Fruit fly (Drosophila melanogaster) whole organism, embryonic: Measurements from ENCODE around the gene CG13028.

ENCODE experiments used
- ATbp ChIP-seq: fragments of 200-800 bp; sonication (Bioruptor generic); optimal IDR thresholded peaks from 2 replicates; lab custom pipeline; 2017; ENCODE audit warnings: missing biosample characterization, mild to moderate bottlenecking, missing genetic modification characterization, missing genetic modification reagents
- B-H2 ChIP-seq: fragments of 200-800 bp; sonication (Bioruptor generic); optimal IDR thresholded peaks from 2 replicates; lab custom pipeline; 2018; ENCODE audit warnings: missing biosample characterization, mild to moderate bottlenecking, missing genetic modification characterization
- CG10431 ChIP-seq: fragments of 200-800 bp; sonication (Bioruptor generic); optimal IDR thresholded peaks from 3 replicates; lab custom pipeline; 2018; ENCODE audit warnings: missing biosample characterization, mild to moderate bottlenecking, missing genetic modification characterization
- CG11695 ChIP-seq: fragments of 200-800 bp; sonication (Bioruptor generic); IDR thresholded peaks from 3 replicates; pipeline ENCODE4 v1.3.6; 2022; ENCODE audit warnings: missing biosample characterization, missing genetic modification characterization
- CG1233 ChIP-seq: fragments of 200-800 bp; sonication (Bioruptor generic); optimal IDR thresholded peaks from 4 replicates; lab custom pipeline; 2018; ENCODE audit warnings: missing biosample characterization, mild to moderate bottlenecking, missing genetic modification characterization
- CG12744 ChIP-seq: fragments of 200-800 bp; sonication (Bioruptor generic); optimal IDR thresholded peaks from 2 replicates; lab custom pipeline; 2016; ENCODE audit warnings: missing biosample characterization, missing genetic modification characterization
- CG18011 ChIP-seq: fragments of 200-800 bp; sonication (Bioruptor generic); optimal IDR thresholded peaks from 2 replicates; lab custom pipeline; 2017; ENCODE audit warnings: missing biosample characterization, missing genetic modification characterization, mild to moderate bottlenecking, moderate library complexity, missing genotype
- CG18476 ChIP-seq: fragments of 200-800 bp; sonication (Bioruptor generic); optimal IDR thresholded peaks from 2 replicates; lab custom pipeline; 2016; ENCODE audit warnings: missing biosample characterization, mild to moderate bottlenecking, missing genetic modification characterization
- CG31224 ChIP-seq: fragments of 200-800 bp; sonication (Bioruptor generic); IDR thresholded peaks from 2 replicates; pipeline ENCODE4 v1.3.6; 2022; ENCODE audit warnings: missing biosample characterization, missing genetic modification characterization
- CG31441 ChIP-seq: fragments of 200-800 bp; sonication (Bioruptor generic); IDR thresholded peaks from 2 replicates; pipeline ENCODE4 v1.3.6; 2022; ENCODE audit warnings: missing biosample characterization, missing genetic modification characterization
- CG3838 ChIP-seq: fragments of 200-800 bp; sonication (Bioruptor generic); optimal IDR thresholded peaks from 3 replicates; lab custom pipeline; 2016; ENCODE audit warnings: missing biosample characterization, missing genetic modification characterization
- CG4282 ChIP-seq: fragments of 200-800 bp; sonication (Bioruptor generic); optimal IDR thresholded peaks from 2 replicates; lab custom pipeline; 2016; ENCODE audit warnings: missing biosample characterization, missing genetic modification characterization
- CG6765 ChIP-seq: fragments of 200-800 bp; sonication (Bioruptor generic); optimal IDR thresholded peaks from 3 replicates; lab custom pipeline; 2017; ENCODE audit warnings: missing biosample characterization, mild to moderate bottlenecking, missing genetic modification characterization
- CG7372 ChIP-seq: fragments of 200-800 bp; sonication (Bioruptor generic); IDR thresholded peaks from 2 replicates; pipeline ENCODE4 v1.3.6; 2022; ENCODE audit warnings: missing biosample characterization, missing genetic modification characterization
- CG8089 ChIP-seq: fragments of 200-800 bp; sonication (Bioruptor generic); optimal IDR thresholded peaks from 3 replicates; lab custom pipeline; 2016; ENCODE audit warnings: missing biosample characterization, missing genetic modification characterization
- CG8478 ChIP-seq: fragments of >200 bp; optimal IDR thresholded peaks from 2 replicates; lab custom pipeline; 2018
- CG9437 ChIP-seq: fragments of 200-800 bp; sonication (Bioruptor generic); optimal IDR thresholded peaks from 2 replicates; lab custom pipeline; 2018; ENCODE audit warnings: missing biosample characterization, mild to moderate bottlenecking, missing genetic modification characterization
- CG9817 ChIP-seq: fragments of 200-800 bp; sonication (Bioruptor generic); optimal IDR thresholded peaks from 2 replicates; lab custom pipeline; 2018; ENCODE audit warnings: missing biosample characterization, mild to moderate bottlenecking, missing genetic modification characterization, moderate library complexity
- CkIIα-i1 ChIP-seq: fragments of 200-800 bp; sonication (Bioruptor generic); IDR thresholded peaks from 2 replicates; pipeline ENCODE4 v1.3.6; 2022; ENCODE audit warnings: missing biosample characterization, missing genetic modification characterization
- D19B ChIP-seq: fragments of 200-800 bp; sonication (Bioruptor generic); optimal IDR thresholded peaks from 2 replicates; lab custom pipeline; 2017; ENCODE audit warnings: missing biosample characterization, mild to moderate bottlenecking, missing genetic modification characterization
- E2f1 ChIP-seq: fragments of 200-800 bp; sonication (Bioruptor generic); IDR thresholded peaks from 2 replicates; pipeline ENCODE4 v1.3.6; 2022; ENCODE audit warnings: missing biosample characterization, missing genetic modification characterization
- H15 ChIP-seq: fragments of 200-800 bp; sonication (Bioruptor generic); IDR thresholded peaks from 3 replicates; pipeline ENCODE4 v1.3.6; 2022; ENCODE audit warnings: missing biosample characterization, missing genetic modification characterization
- HHEX ChIP-seq: fragments of 200-800 bp; sonication (Bioruptor generic); optimal IDR thresholded peaks from 3 replicates; lab custom pipeline; 2017; ENCODE audit warnings: missing biosample characterization, mild to moderate bottlenecking, missing genetic modification characterization, missing genetic modification reagents
- HLH4C ChIP-seq: fragments of 200-800 bp; sonication (Bioruptor generic); IDR thresholded peaks from 3 replicates; pipeline ENCODE4 v1.3.6; 2022; ENCODE audit warnings: missing biosample characterization, missing genetic modification characterization; ENCODE audit not compliant: partially characterized antibody
- HLH54F ChIP-seq: fragments of 200-800 bp; sonication (Bioruptor generic); optimal IDR thresholded peaks from 3 replicates; lab custom pipeline; 2016; ENCODE audit warnings: missing biosample characterization, missing genetic modification characterization
- HLHmδ ChIP-seq: fragments of 200-800 bp; sonication (Bioruptor generic); optimal IDR thresholded peaks from 2 replicates; lab custom pipeline; 2018; ENCODE audit warnings: missing biosample characterization, mild to moderate bottlenecking, missing genetic modification characterization, moderate library complexity
- Hr3 ChIP-seq: fragments of 200-800 bp; sonication (Bioruptor generic); optimal IDR thresholded peaks from 3 replicates; lab custom pipeline; 2016; ENCODE audit warnings: missing biosample characterization, missing genetic modification characterization
- Kr ChIP-seq: fragments of 200-800 bp; sonication (Bioruptor generic); optimal IDR thresholded peaks from 2 replicates; lab custom pipeline; 2017; ENCODE audit warnings: missing biosample characterization, mild to moderate bottlenecking, missing genetic modification characterization
- Lim3 ChIP-seq: fragments of 200-800 bp; sonication (Bioruptor generic); IDR thresholded peaks from 2 replicates; pipeline ENCODE4 v1.3.6; 2022; ENCODE audit warnings: missing biosample characterization, missing genetic modification characterization
- Stat92E ChIP-seq, 3 experiments: fragments of >200 bp in 2 of 3; fragments of 200-800 bp in 1 of 3; sonication (Bioruptor generic) in 1 of 3; optimal IDR thresholded peaks; 2 replicates each; lab custom pipeline; 2017 to 2019; ENCODE audit warnings: missing biosample characterization in 3 of 3, missing genetic modification characterization in 3 of 3, mild to moderate bottlenecking in 1 of 3, moderate library complexity in 1 of 3
- Usf ChIP-seq: fragments of 200-800 bp; sonication (Bioruptor generic); optimal IDR thresholded peaks from 2 replicates; lab custom pipeline; 2017; ENCODE audit warnings: missing genotype, missing biosample characterization, missing genetic modification characterization
- bbx ChIP-seq: fragments of 200-800 bp; sonication (Bioruptor generic); IDR thresholded peaks from 2 replicates; pipeline ENCODE4 v1.3.6; 2022; ENCODE audit warnings: missing biosample characterization, missing genetic modification characterization; ENCODE audit not compliant: partially characterized antibody
- chinmo ChIP-seq: fragments of 200-800 bp; sonication (Bioruptor generic); IDR thresholded peaks from 4 replicates; pipeline ENCODE4 v1.3.6; 2022; ENCODE audit warnings: missing biosample characterization, missing genetic modification characterization; ENCODE audit not compliant: partially characterized antibody
- croc ChIP-seq: fragments of 200-800 bp; sonication (Bioruptor generic); conservative IDR thresholded peaks from 3 replicates; pipeline ENCODE4 v1.3.6; 2022; ENCODE audit warnings: missing biosample characterization, missing genetic modification characterization
- exex ChIP-seq: fragments of 200-800 bp; sonication (Bioruptor generic); optimal IDR thresholded peaks from 4 replicates; lab custom pipeline; 2018; ENCODE audit warnings: missing biosample characterization, mild to moderate bottlenecking, missing genetic modification characterization, moderate library complexity
- gsb ChIP-seq: fragments of 200-800 bp; sonication (Bioruptor generic); IDR thresholded peaks from 2 replicates; pipeline ENCODE4 v1.3.6; 2022; ENCODE audit warnings: missing biosample characterization, missing genetic modification characterization
- h ChIP-seq: fragments of >200 bp; optimal IDR thresholded peaks from 2 replicates; lab custom pipeline; 2017
- knrl ChIP-seq: fragments of 200-800 bp; sonication (Bioruptor generic); IDR thresholded peaks from 3 replicates; pipeline ENCODE4 v1.3.6; 2022; ENCODE audit warnings: missing biosample characterization, missing genetic modification characterization; ENCODE audit not compliant: partially characterized antibody
- lmd ChIP-seq: fragments of 200-800 bp; sonication (Bioruptor generic); IDR thresholded peaks from 2 replicates; pipeline ENCODE4 v1.3.6; 2022; ENCODE audit warnings: missing biosample characterization, missing genetic modification characterization
- nerfin-1 ChIP-seq: fragments of 200-800 bp; sonication (Bioruptor generic); optimal IDR thresholded peaks from 3 replicates; lab custom pipeline; 2019; ENCODE audit warnings: missing biosample characterization, mild to moderate bottlenecking, missing genetic modification characterization, moderate library complexity
- onecut ChIP-seq: fragments of 200-800 bp; sonication (Bioruptor generic); IDR thresholded peaks from 2 replicates; pipeline ENCODE4 v1.3.6; 2022; ENCODE audit warnings: missing biosample characterization, missing genetic modification characterization
- otp ChIP-seq: fragments of 200-800 bp; sonication (Bioruptor generic); IDR thresholded peaks from 3 replicates; pipeline ENCODE4, ENCODE4 v1.3.6; 2022; ENCODE audit warnings: missing biosample characterization, missing genetic modification characterization
- pfk ChIP-seq: fragments of 200-800 bp; sonication (Bioruptor generic); optimal IDR thresholded peaks from 2 replicates; lab custom pipeline; 2018; ENCODE audit warnings: missing biosample characterization, mild to moderate bottlenecking, missing genetic modification characterization, moderate library complexity
- pho ChIP-seq: fragments of 200-800 bp; sonication (Bioruptor generic); optimal IDR thresholded peaks from 2 replicates; lab custom pipeline; 2016; ENCODE audit warnings: missing biosample characterization, missing genetic modification characterization
- pnt ChIP-seq: fragments of 200-800 bp; sonication (Bioruptor generic); optimal IDR thresholded peaks from 3 replicates; lab custom pipeline; 2016; ENCODE audit warnings: missing biosample characterization, missing genetic modification characterization
- prd ChIP-seq, 3 experiments: fragments of >200 bp in 2 of 3; fragments of 200-800 bp in 1 of 3; sonication (Bioruptor generic) in 1 of 3; optimal IDR thresholded peaks in 2 of 3; IDR thresholded peaks in 1 of 3; 2 replicates in 2 of 3; 3 replicates in 1 of 3; pipeline versions ENCODE4 v1.3.6 to Lab custom; 2017 to 2022; ENCODE audit warnings: missing biosample characterization in 1 of 3, missing genetic modification characterization in 1 of 3
- pros ChIP-seq: fragments of 200-800 bp; sonication (Bioruptor generic); optimal IDR thresholded peaks from 3 replicates; lab custom pipeline; 2019; ENCODE audit warnings: missing biosample characterization, mild to moderate bottlenecking, missing genetic modification characterization, moderate library complexity
- tio ChIP-seq: fragments of 200-800 bp; sonication (Bioruptor generic); optimal IDR thresholded peaks from 2 replicates; lab custom pipeline; 2017; ENCODE audit warnings: missing biosample characterization, missing genetic modification characterization, inconsistent platforms
- zen2 ChIP-seq: fragments of 200-800 bp; sonication (Bioruptor generic); IDR thresholded peaks from 3 replicates; pipeline ENCODE4 v1.3.6; 2022; ENCODE audit warnings: missing biosample characterization, missing genetic modification characterization; ENCODE audit not compliant: partially characterized antibody

Gene CG13028

dm6 chr3L:16956768-16957533, 33.9 kb downstream of the CG13028 start (continued):
- peak; percentile 21 for TF ChIP-seq HLH54F
- TF ChIP-seq CG4282 (GFP tag; lab: Kevin White, UChicago), result no peak
- peak; percentile 52 for TF ChIP-seq HHEX (GFP tag; lab: Kevin White, UChicago)
- peak; percentile 5 for TF ChIP-seq CG12744 (GFP tag; lab: Kevin White, UChicago)
- peak; percentile 54 for TF ChIP-seq CG31224 (GFP tag; lab: Robert Waterston, UW)
- peak; percentile 43 for TF ChIP-seq tio
- no peak for TF ChIP-seq prd (optimal IDR thresholded peaks at IDR 0.05; lab: Kevin White, UChicago)
- TF ChIP-seq prd (GFP tag; IDR thresholded peaks at IDR 0.05; lab: Robert Waterston, UW), result peak; percentile 78
- no peak for TF ChIP-seq HLHmδ
- peak; percentile 55; the same call in 1 of the 3 replicates for TF ChIP-seq H15 (GFP tag; lab: Robert Waterston, UW)
- TF ChIP-seq Hr3, result peak; percentile 69
- TF ChIP-seq CG31441 (GFP tag; lab: Robert Waterston, UW), result peak; percentile 63
- TF ChIP-seq pros, result peak; percentile 24
- TF ChIP-seq bbx (GFP tag; lab: Robert Waterston, UW), result peak; percentile 18; the same call in 1 of the 2 replicates
- TF ChIP-seq B-H2, result peak; percentile 21
- no peak for TF ChIP-seq h (lab: Kevin White, UChicago)
- no peak for TF ChIP-seq CG10431 (GFP tag; lab: Kevin White, UChicago)
- TF ChIP-seq pho (GFP tag; lab: Kevin White, UChicago), result peak; percentile 54
- no peak for TF ChIP-seq CG8478 (lab: Kevin White, UChicago)
- peak; percentile 64 for TF ChIP-seq CG9437 (GFP tag; lab: Kevin White, UChicago)
- TF ChIP-seq CG9817 (tag; lab: Kevin White, UChicago), result peak; percentile 56
- no peak; the same call in 1 of the 2 replicates for TF ChIP-seq gsb (GFP tag; lab: Robert Waterston, UW)
- TF ChIP-seq CG1233 (GFP tag; lab: Kevin White, UChicago), result no peak
- peak; percentile 73; the same call in 2 of the 3 replicates for TF ChIP-seq CG11695 (GFP tag; lab: Robert Waterston, UW)
- TF ChIP-seq CG8089 (GFP tag; lab: Kevin White, UChicago), result no peak
- peak; percentile 50 for TF ChIP-seq ATbp
- no peak for TF ChIP-seq pfk (GFP tag; lab: Kevin White, UChicago)
- TF ChIP-seq D19B (GFP tag; lab: Kevin White, UChicago), result peak; percentile 33
- TF ChIP-seq Stat92E (GFP tag; optimal IDR thresholded peaks at IDR 0.05; lab: Kevin White, UChicago), result no peak
- TF ChIP-seq onecut (GFP tag; lab: Robert Waterston, UW), result peak; percentile 63
- no peak for TF ChIP-seq exex (tag; lab: Kevin White, UChicago)
- TF ChIP-seq CG3838 (GFP tag; lab: Kevin White, UChicago), result peak; percentile 18
- TF ChIP-seq pnt (GFP tag; lab: Kevin White, UChicago), result peak; percentile 3
- TF ChIP-seq otp, result no peak
- peak; percentile 72 for TF ChIP-seq E2f1
- TF ChIP-seq croc (GFP tag; lab: Robert Waterston, UW), result peak; percentile 28; the same call in 1 of the 3 replicates
- TF ChIP-seq CG18011, result peak; percentile 37
- TF ChIP-seq lmd (GFP tag; lab: Robert Waterston, UW), result peak; percentile 74
- no peak for TF ChIP-seq Kr (GFP tag; lab: Kevin White, UChicago)
- no peak for TF ChIP-seq Usf (GFP tag; lab: Kevin White, UChicago)
- TF ChIP-seq Lim3 (GFP tag; lab: Robert Waterston, UW), result no peak
- peak; percentile 66 for TF ChIP-seq CG6765
- TF ChIP-seq chinmo (GFP tag; lab: Robert Waterston, UW), result peak; percentile 97
- no peak for TF ChIP-seq zen2 (GFP tag; lab: Robert Waterston, UW)
- no peak for TF ChIP-seq knrl (GFP tag; lab: Robert Waterston, UW)
- no peak for TF ChIP-seq HLH4C
- TF ChIP-seq CG18476 (GFP tag; lab: Kevin White, UChicago), result peak; percentile 67
- TF ChIP-seq CG7372 (GFP tag; lab: Robert Waterston, UW), result peak; percentile 20; the same call in 1 of the 2 replicates
- TF ChIP-seq CkIIα-i1 (GFP tag; lab: Robert Waterston, UW), result no peak
- no peak for TF ChIP-seq nerfin-1 (tag; lab: Kevin White, UChicago)
